Fruit fly (Drosophila melanogaster): ENCODE measurements around the gene CG1896.

DNA sequence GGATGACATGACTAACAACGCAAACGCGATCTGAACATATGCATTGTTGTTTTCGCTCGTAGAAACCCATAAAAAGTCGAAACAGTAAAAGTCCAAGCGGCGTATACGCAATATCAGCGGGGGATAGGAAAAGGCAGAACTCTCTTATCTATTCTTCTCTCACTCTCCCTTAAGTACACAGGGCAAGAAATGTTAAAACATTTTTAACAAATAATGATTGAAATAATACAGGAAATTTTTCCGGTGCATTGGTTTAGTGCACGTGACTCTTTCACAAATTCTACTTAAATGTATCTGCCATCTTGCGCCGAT, 28.4 kb upstream of the CG1896 start:
- TF ChIP-seq CG8478 (optimal IDR thresholded peaks at IDR 0.05) (no peak), CTCF (optimal IDR thresholded peaks at IDR 0.05) (no peak)
